Fruit fly (Drosophila melanogaster): ENCODE data around the gene yem.
A peak's percentile ranks its signal among the peaks of the same experiment; 100 is the strongest.

yem gene

dm6 chr3R:29112398-29113150, 10.1 kb downstream of the yem start, which contains the start of the genes alpha-Man-Ib and Pdhb (continued):
- peak; percentile 73 for TF ChIP-seq CG12155 (GFP tag; optimal IDR thresholded peaks at IDR 0.05)
- peak; percentile 80 for TF ChIP-seq CG3281 (GFP tag; optimal IDR thresholded peaks at IDR 0.05)
- TF ChIP-seq Lpt (GFP tag; optimal IDR thresholded peaks at IDR 0.05) = no peak
- peak; percentile 89 for TF ChIP-seq gem (tag; optimal IDR thresholded peaks at IDR 0.05)
- peak; percentile 87 for TF ChIP-seq CG10543 (GFP tag; optimal IDR thresholded peaks at IDR 0.05)
- no peak for TF ChIP-seq TFAM (GFP tag; optimal IDR thresholded peaks at IDR 0.05)
- no peak for TF ChIP-seq CG8281 (tag; optimal IDR thresholded peaks at IDR 0.05)
- peak; percentile 72 for TF ChIP-seq lbe (GFP tag; optimal IDR thresholded peaks at IDR 0.05)
- peak; percentile 53; the same call in 2 of the 3 replicates for TF ChIP-seq zfh1 (GFP tag; IDR thresholded peaks at IDR 0.05)
- peak; percentile 75 for TF ChIP-seq CG7357 (GFP tag; IDR thresholded peaks at IDR 0.05)
- TF ChIP-seq hkb (optimal IDR thresholded peaks at IDR 0.05) = peak; percentile 75
- TF ChIP-seq hkb (GFP tag; IDR thresholded peaks at IDR 0.05) = peak; percentile 69
- TF ChIP-seq sisA (GFP tag; IDR thresholded peaks at IDR 0.05) = peak; percentile 82
- TF ChIP-seq CG31365 (tag; optimal IDR thresholded peaks at IDR 0.05) = no peak
- no peak for TF ChIP-seq yki (optimal IDR thresholded peaks at IDR 0.05)
- TF ChIP-seq Rfx (GFP tag; IDR thresholded peaks at IDR 0.05) = peak; percentile 92
- peak; percentile 94 for TF ChIP-seq slbo (GFP tag; IDR thresholded peaks at IDR 0.05)
- peak; percentile 74 for TF ChIP-seq Meics (GFP tag; optimal IDR thresholded peaks at IDR 0.05)
- peak; percentile 25 for TF ChIP-seq CG31388 (GFP tag; optimal IDR thresholded peaks at IDR 0.05)
- TF ChIP-seq nmo (GFP tag; optimal IDR thresholded peaks at IDR 0.05) = peak; percentile 92
- peak; percentile 76 for TF ChIP-seq CG11247 (GFP tag; IDR thresholded peaks at IDR 0.05)
- peak; percentile 78 for TF ChIP-seq Fer3 (tag; optimal IDR thresholded peaks at IDR 0.05)
- no peak for TF ChIP-seq lov (optimal IDR thresholded peaks at IDR 0.05)
- TF ChIP-seq lov (GFP tag; IDR thresholded peaks at IDR 0.05) = peak; percentile 77; the same call in 1 of the 3 replicates
- TF ChIP-seq bbx (GFP tag; IDR thresholded peaks at IDR 0.05; ENCODE audit: partially characterized antibody) = no peak
- no peak; the same call in 2 of the 3 replicates for TF ChIP-seq otp (GFP tag; IDR thresholded peaks at IDR 0.05)
- TF ChIP-seq stc (GFP tag; IDR thresholded peaks at IDR 0.05) = peak; percentile 75
- no peak for TF ChIP-seq sim (GFP tag; IDR thresholded peaks at IDR 0.05)
- peak; percentile 76 for TF ChIP-seq cas (GFP tag; IDR thresholded peaks at IDR 0.05)
- peak; percentile 39 for TF ChIP-seq CG18011 (GFP tag; optimal IDR thresholded peaks at IDR 0.05)
- peak; percentile 72 for TF ChIP-seq PHDP (tag; optimal IDR thresholded peaks at IDR 0.05)
- peak; percentile 45 for TF ChIP-seq Sin3A (optimal IDR thresholded peaks at IDR 0.05)
- TF ChIP-seq fd96Cb (tag; optimal IDR thresholded peaks at IDR 0.05) = peak; percentile 70
- no peak for TF ChIP-seq Eip74EF (GFP tag; optimal IDR thresholded peaks at IDR 0.05)
- no peak for TF ChIP-seq CG7963 (GFP tag; IDR thresholded peaks at IDR 0.05; ENCODE audit: partially characterized antibody)
- TF ChIP-seq ab (GFP tag; optimal IDR thresholded peaks at IDR 0.05) = no peak
- TF ChIP-seq schlank (tag; optimal IDR thresholded peaks at IDR 0.05) = peak; percentile 35
- peak; percentile 29 for TF ChIP-seq shn (GFP tag; optimal IDR thresholded peaks at IDR 0.05)
- peak; percentile 32 for TF ChIP-seq CG13624 (GFP tag; optimal IDR thresholded peaks at IDR 0.05)
- TF ChIP-seq luna (GFP tag; optimal IDR thresholded peaks at IDR 0.05) = no peak
- peak; percentile 80 for TF ChIP-seq Hmr (GFP tag; optimal IDR thresholded peaks at IDR 0.05)
- TF ChIP-seq CrebB (tag; optimal IDR thresholded peaks at IDR 0.05) = peak; percentile 45
- TF ChIP-seq vvl (GFP tag; IDR thresholded peaks at IDR 0.05) = peak; percentile 87
- peak; percentile 99 for TF ChIP-seq trem (tag; optimal IDR thresholded peaks at IDR 0.05)
- TF ChIP-seq chn (GFP tag; optimal IDR thresholded peaks at IDR 0.05) = peak; percentile 66
- no peak for TF ChIP-seq sc (optimal IDR thresholded peaks at IDR 0.05)
- peak; percentile 33 for TF ChIP-seq sc (GFP tag; optimal IDR thresholded peaks at IDR 0.05)
- peak; percentile 98 for TF ChIP-seq CG14710 (tag; optimal IDR thresholded peaks at IDR 0.05)
- TF ChIP-seq sr (GFP tag; IDR thresholded peaks at IDR 0.05) = no peak
- no peak for TF ChIP-seq CG5180 (GFP tag; optimal IDR thresholded peaks at IDR 0.05)
- peak; percentile 73 for TF ChIP-seq twi (tag; optimal IDR thresholded peaks at IDR 0.05)

Measured in whole organism, embryonic.